Worm (Caenorhabditis elegans): ENCODE results near the gene unc-82.

unc-82 gene

ce11 chrIV:7487554-7488456 lies 63.5 kb downstream of the unc-82 start, which contains the start of the genes his-60 and his-59 (continued):
- TF ChIP-seq mel-28 (tag; optimal IDR thresholded peaks at IDR 0.05; ENCODE audit: borderline replicate concordance) (no peak), ztf-28 (GFP tag; IDR thresholded peaks at IDR 0.05) (no peak), Y95B8A.8 (GFP tag; IDR thresholded peaks at IDR 0.05) (peak; percentile 82), attf-3 (GFP tag; conservative IDR thresholded peaks at IDR 0.05) (0 out of 2 replicates have a peak, but pooled peaks have one; percentile 7), F37B4.10 (GFP tag; IDR thresholded peaks at IDR 0.05) (peak; percentile 61; the same call in 1 of the 2 replicates), K12H6.12 (tag; optimal IDR thresholded peaks at IDR 0.05) (no peak), snpc-1.3 (tag; optimal IDR thresholded peaks at IDR 0.05; ENCODE audit: insufficient read depth) (peak; percentile 79), C06A6.2 (GFP tag; conservative IDR thresholded peaks at IDR 0.05) (no peak), Y53G8AR.9 (GFP tag; conservative IDR thresholded peaks at IDR 0.05) (peak; percentile 85), ztf-25 (GFP tag; IDR thresholded peaks at IDR 0.05) (peak; percentile 28; the same call in 1 of the 2 replicates), ekl-4 (GFP tag; IDR thresholded peaks at IDR 0.05) (peak; percentile 64; the same call in 1 of the 2 replicates), F23B12.7 (tag; optimal IDR thresholded peaks at IDR 0.05; ENCODE audit: insufficient read depth) (no peak), ama-1 (optimal IDR thresholded peaks at IDR 0.05) (no peak), ama-1 (GFP tag; optimal IDR thresholded peaks at IDR 0.05) (peak in 1 of 2 experiments; percentile 83), lag-1 (GFP tag; IDR thresholded peaks at IDR 0.05) (no peak), lin-35 (GFP tag; optimal IDR thresholded peaks at IDR 0.05) (no peak), bed-1 (GFP tag; IDR thresholded peaks at IDR 0.05) (no peak), madf-6 (GFP tag; IDR thresholded peaks at IDR 0.05) (peak; percentile 72), attf-5 (GFP tag; optimal IDR thresholded peaks at IDR 0.05) (peak; percentile 9), F52B5.7 (tag; optimal IDR thresholded peaks at IDR 0.05) (peak; percentile 12), atf-7 (tag; optimal IDR thresholded peaks at IDR 0.05) (no peak), ztf-6 (GFP tag; IDR thresholded peaks at IDR 0.05) (no peak), K11D2.4 (GFP tag; IDR thresholded peaks at IDR 0.05) (no peak), chd-7 (tag; optimal IDR thresholded peaks at IDR 0.05) (no peak), ceh-27 (GFP tag; optimal IDR thresholded peaks at IDR 0.05) (peak; percentile 13), hlh-26 (GFP tag; conservative IDR thresholded peaks at IDR 0.05) (no peak), let-607 (tag; optimal IDR thresholded peaks at IDR 0.05) (no peak), ztf-18 (tag; optimal IDR thresholded peaks at IDR 0.05) (peak; percentile 35), lin-26 (GFP tag; IDR thresholded peaks at IDR 0.05) (peak; percentile 95), repo-1 (tag; optimal IDR thresholded peaks at IDR 0.05) (no peak), ceh-79 (tag; optimal IDR thresholded peaks at IDR 0.05) (no peak), ztf-22 (GFP tag; optimal IDR thresholded peaks at IDR 0.05) (no peak), xnd-1 (tag; optimal IDR thresholded peaks at IDR 0.05) (peak; percentile 20), unc-130 (GFP tag; optimal IDR thresholded peaks at IDR 0.05) (peak; percentile 7), T26A5.8 (tag; optimal IDR thresholded peaks at IDR 0.05) (no peak), ceh-100 (GFP tag; IDR thresholded peaks at IDR 0.05) (no peak; the same call in 1 of the 2 replicates), nfya-2 (GFP tag; IDR thresholded peaks at IDR 0.05) (no peak), dox-1 (GFP tag; IDR thresholded peaks at IDR 0.05) (peak; percentile 93), dpl-1 (GFP tag; optimal IDR thresholded peaks at IDR 0.05) (no peak), tbp1 (GFP tag; optimal IDR thresholded peaks at IDR 0.05) (peak; percentile 67), lir-1 (GFP tag; conservative IDR thresholded peaks at IDR 0.05) (no peak; the same call in 1 of the 2 replicates), lsl-1 (GFP tag; optimal IDR thresholded peaks at IDR 0.05) (peak; percentile 59), ztf-26 (tag; optimal IDR thresholded peaks at IDR 0.05) (no peak), F39B2.1 (GFP tag; IDR thresholded peaks at IDR 0.05) (peak; percentile 99), pha-4 (tag; optimal IDR thresholded peaks at IDR 0.05) (no peak), B0261.1 (tag; optimal IDR thresholded peaks at IDR 0.05) (no peak), athp-1 (tag; optimal IDR thresholded peaks at IDR 0.05) (peak; percentile 48)

All from whole organism, young adult.